Fruit fly (Drosophila melanogaster): ENCODE results near the gene faf.
A peak's percentile ranks its signal among the peaks of the same experiment; 100 is the strongest.

Gene faf

DNA sequence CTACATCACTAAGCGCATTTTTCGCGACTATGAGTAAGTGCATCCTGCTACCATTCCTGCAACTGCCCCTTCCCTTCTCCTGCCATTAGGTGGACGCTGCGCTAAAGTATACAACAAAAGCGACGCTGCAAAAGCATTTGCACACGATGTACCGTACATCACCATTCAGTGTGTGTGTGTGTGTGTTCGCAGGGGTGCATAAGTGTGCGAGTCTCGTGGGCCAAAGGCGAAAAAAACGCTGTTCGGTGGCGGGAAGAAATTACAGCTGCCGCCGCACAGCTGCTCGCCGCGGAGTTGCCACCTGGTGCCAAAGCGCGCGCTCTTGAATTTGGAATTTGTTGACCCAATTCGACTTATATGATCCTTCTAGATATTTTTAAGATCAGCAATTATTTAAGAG is 17.6 kb downstream of the faf start:
- peak; percentile 52 for TF ChIP-seq CG6854 (GFP tag; optimal IDR thresholded peaks at IDR 0.05)
- no peak for TF ChIP-seq CG6808 (GFP tag; optimal IDR thresholded peaks at IDR 0.05)
- TF ChIP-seq dsx (GFP tag; optimal IDR thresholded peaks at IDR 0.05; ENCODE audit: poor library complexity, severe bottlenecking), result no peak
- peak; percentile 97 for TF ChIP-seq svp (GFP tag)
- no peak for TF ChIP-seq topi (GFP tag; optimal IDR thresholded peaks at IDR 0.05)
- TF ChIP-seq fd59A (GFP tag; optimal IDR thresholded peaks at IDR 0.05), result no peak

- TF ChIP-seq CG8119 (GFP tag; IDR thresholded peaks at IDR 0.05), result no peak
- no peak for TF ChIP-seq CG11294 (GFP tag; IDR thresholded peaks at IDR 0.05)
- no peak for TF ChIP-seq Hr38 (GFP tag; optimal IDR thresholded peaks at IDR 0.05)
- TF ChIP-seq Lpt (GFP tag; optimal IDR thresholded peaks at IDR 0.05), result no peak
- TF ChIP-seq fkh (GFP tag; optimal IDR thresholded peaks at IDR 0.05), result no peak
- no peak for TF ChIP-seq dac (GFP tag; optimal IDR thresholded peaks at IDR 0.05)
- no peak for TF ChIP-seq cyc (GFP tag; optimal IDR thresholded peaks at IDR 0.05)
Measured at dm6 chr3R:31800663-31801062, 23.8 kb downstream of the faf start, which contains the start of gene Ir100a. Gene Ir100a, plus strand, starts transcription at chr3R:31800963.

- TF ChIP-seq svp (GFP tag), result peak; percentile 84
- peak; percentile 11 for TF ChIP-seq CG16779 (tag; optimal IDR thresholded peaks at IDR 0.05)
- TF ChIP-seq CG31627 (GFP tag; optimal IDR thresholded peaks at IDR 0.05), result peak; percentile 64
- peak; percentile 69; the same call in 2 of the 3 replicates for TF ChIP-seq CG6163 (GFP tag; IDR thresholded peaks at IDR 0.05)
- TF ChIP-seq CG8319 (GFP tag; optimal IDR thresholded peaks at IDR 0.05), result peak; percentile 27
- TF ChIP-seq CG10631 (GFP tag; optimal IDR thresholded peaks at IDR 0.05), result peak; percentile 58
- no peak for TF ChIP-seq dsx (GFP tag; optimal IDR thresholded peaks at IDR 0.05; ENCODE audit: poor library complexity, severe bottlenecking)
- peak; percentile 16 for TF ChIP-seq spab (GFP tag; optimal IDR thresholded peaks at IDR 0.05)
- peak; percentile 38; the same call in 1 of the 2 replicates for TF ChIP-seq CG15336 (GFP tag; IDR thresholded peaks at IDR 0.05)
- no peak for TF ChIP-seq CG4318 (GFP tag; optimal IDR thresholded peaks at IDR 0.05)
- 0 out of 2 replicates have a peak, but pooled peaks have one; percentile 20 for TF ChIP-seq Gug (GFP tag; IDR thresholded peaks at IDR 0.05)
- no peak for TF ChIP-seq esn (GFP tag; optimal IDR thresholded peaks at IDR 0.05)
- TF ChIP-seq Met (GFP tag; optimal IDR thresholded peaks at IDR 0.05), result no peak
- no peak for TF ChIP-seq Ets96B (tag; optimal IDR thresholded peaks at IDR 0.05)
- TF ChIP-seq CG11762 (GFP tag; optimal IDR thresholded peaks at IDR 0.05; ENCODE audit: insufficient read depth), result peak; percentile 7
- TF ChIP-seq acj6 (GFP tag; optimal IDR thresholded peaks at IDR 0.05), result peak; percentile 57
- no peak for TF ChIP-seq OdsH (GFP tag; optimal IDR thresholded peaks at IDR 0.05)
- peak; percentile 7 for TF ChIP-seq Sox15 (GFP tag; optimal IDR thresholded peaks at IDR 0.05)
- TF ChIP-seq eg (GFP tag; IDR thresholded peaks at IDR 0.05), result peak; percentile 53; the same call in 2 of the 3 replicates
- TF ChIP-seq CG32006 (GFP tag; optimal IDR thresholded peaks at IDR 0.05), result no peak
- TF ChIP-seq lz (GFP tag; optimal IDR thresholded peaks at IDR 0.05), result peak; percentile 56
Measured at dm6 chr3R:31805228-31805738, 28.5 kb downstream of the faf start, which contains the start of the genes CG42233 and CG1971. Gene CG42233, minus strand, starts transcription at chr3R:31805278. Gene CG1971, plus strand, starts transcription at chr3R:31805468.

DNA sequence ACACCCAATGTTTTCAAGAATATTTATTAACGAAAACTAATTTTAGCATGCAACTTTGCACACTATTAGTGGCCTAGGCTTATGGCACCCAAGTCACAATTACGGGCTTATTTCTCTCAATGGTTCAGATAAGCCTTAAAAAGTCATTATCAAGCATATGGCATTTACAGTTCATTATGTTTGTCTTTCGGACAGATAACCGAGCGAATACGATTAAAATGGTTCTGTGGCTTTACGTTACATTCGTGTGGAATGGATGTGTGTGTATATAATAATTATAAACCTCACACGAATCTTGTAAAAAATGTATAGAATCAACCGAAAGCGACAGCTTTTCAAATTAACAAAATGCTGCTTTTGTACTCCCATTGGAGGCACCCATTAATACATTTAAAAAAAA is 31.8 kb downstream of the faf start:
- TF ChIP-seq Sox102F (GFP tag; optimal IDR thresholded peaks at IDR 0.05), result no peak
- TF ChIP-seq svp (GFP tag), result peak; percentile 86
- TF ChIP-seq lz (GFP tag; optimal IDR thresholded peaks at IDR 0.05), result no peak
- TF ChIP-seq CG31627 (GFP tag; optimal IDR thresholded peaks at IDR 0.05), result no peak
- TF ChIP-seq Eip78C (GFP tag), result peak; percentile 61

- TF ChIP-seq CG6276 (GFP tag; optimal IDR thresholded peaks at IDR 0.05), result peak; percentile 16
- TF ChIP-seq Eip78C (GFP tag), result peak; percentile 50
- no peak for TF ChIP-seq CG6854 (GFP tag; optimal IDR thresholded peaks at IDR 0.05)
- no peak for TF ChIP-seq CG6792 (GFP tag; optimal IDR thresholded peaks at IDR 0.05)
Measured at dm6 chr3R:31809622-31810021, 32.8 kb downstream of the faf start.

Measured in whole organism, prepupa.